Worm (Caenorhabditis elegans): Measurements from ENCODE around the gene T21D12.12.
A peak's percentile ranks its signal among the peaks of the same experiment; 100 is the strongest.

T21D12.12 gene

DNA sequence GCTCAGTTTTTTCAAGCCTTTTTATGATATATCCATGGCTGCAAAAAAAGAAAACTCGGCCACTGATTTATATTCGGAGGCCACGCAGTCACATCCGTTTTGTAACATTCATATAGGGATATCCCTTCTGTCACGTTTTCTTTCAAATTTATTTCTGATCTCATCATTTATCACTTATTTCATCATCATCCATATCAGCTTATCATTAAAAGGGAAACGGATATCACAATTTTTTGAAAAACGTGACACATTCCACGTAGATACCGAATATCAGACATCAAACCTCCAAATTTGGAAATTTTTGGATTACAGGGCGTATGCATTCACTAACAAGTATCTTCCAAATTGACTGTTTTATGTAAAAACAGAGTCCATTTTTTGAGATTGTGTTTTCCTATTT is 36.5 kb downstream of the T21D12.12 start:
- TF ChIP-seq elt-3 (tag; optimal IDR thresholded peaks at IDR 0.05) = peak; percentile 3
- no peak for TF ChIP-seq hlh-1 (tag; optimal IDR thresholded peaks at IDR 0.05)

DNA sequence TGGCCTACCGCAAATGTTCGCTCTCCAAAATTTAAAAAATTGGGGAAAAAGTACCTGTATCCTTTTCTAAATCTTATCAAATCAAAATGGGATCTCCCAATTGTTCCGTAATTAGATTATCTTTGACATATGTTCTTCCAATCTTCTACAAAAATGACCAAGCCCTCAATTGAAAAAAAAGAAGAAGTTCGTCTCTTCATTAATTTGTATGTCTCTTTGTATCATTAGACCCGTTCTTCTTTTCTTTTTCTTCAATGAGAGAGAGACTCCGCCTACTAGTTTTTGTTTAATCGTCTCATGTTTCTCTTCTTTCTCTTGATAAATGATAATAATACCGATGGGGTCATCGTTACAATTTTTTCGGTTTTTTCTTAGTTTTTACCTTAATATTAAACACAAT is 37.0 kb downstream of the T21D12.12 start:
- TF ChIP-seq drap-1 (GFP tag; optimal IDR thresholded peaks at IDR 0.05) (no peak), zip-8 (tag; optimal IDR thresholded peaks at IDR 0.05) (no peak), ztf-11 (tag; optimal IDR thresholded peaks at IDR 0.05) (no peak), pha-4 (tag; optimal IDR thresholded peaks at IDR 0.05) (no peak), unc-39 (tag; optimal IDR thresholded peaks at IDR 0.05) (no peak), blmp-1 (tag; optimal IDR thresholded peaks at IDR 0.05) (no peak), lin-13 (tag; optimal IDR thresholded peaks at IDR 0.05) (no peak), elt-1 (tag; optimal IDR thresholded peaks at IDR 0.05; ENCODE audit: borderline replicate concordance, insufficient read depth) (no peak), nhr-12 (tag; optimal IDR thresholded peaks at IDR 0.05) (no peak), ceh-43 (GFP tag; optimal IDR thresholded peaks at IDR 0.05) (no peak), lin-32 (GFP tag; optimal IDR thresholded peaks at IDR 0.05) (no peak), elt-3 (tag; optimal IDR thresholded peaks at IDR 0.05) (no peak), nhr-2 (tag; optimal IDR thresholded peaks at IDR 0.05) (no peak), tbx-8 (GFP tag; optimal IDR thresholded peaks at IDR 0.05) (no peak), mls-2 (tag; optimal IDR thresholded peaks at IDR 0.05) (no peak), bed-3 (GFP tag; optimal IDR thresholded peaks at IDR 0.05) (no peak), ceh-39 (tag; optimal IDR thresholded peaks at IDR 0.05) (no peak), mep-1 (tag; optimal IDR thresholded peaks at IDR 0.05) (no peak)

DNA sequence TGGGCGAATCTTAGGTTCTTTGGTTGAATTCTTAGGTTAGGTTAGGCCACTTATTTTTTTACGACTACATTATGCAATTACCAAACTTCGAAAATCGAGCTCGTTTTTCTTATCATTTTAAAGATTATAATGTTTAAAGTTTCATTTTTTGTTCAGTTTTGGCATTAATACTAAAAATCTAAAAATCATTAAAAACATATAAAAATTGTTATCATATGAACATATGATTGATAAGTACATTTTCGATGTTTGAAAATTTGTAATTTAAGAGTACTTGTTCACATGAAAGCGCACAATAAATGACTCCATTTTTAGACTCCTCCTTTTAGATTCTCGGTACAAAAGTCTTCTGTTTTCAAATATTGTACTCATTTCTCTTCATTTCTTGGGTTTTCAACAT is 38.9 kb downstream of the T21D12.12 start:
- TF ChIP-seq unc-120 (tag; optimal IDR thresholded peaks at IDR 0.05; ENCODE audit: poor library complexity, severe bottlenecking) (no peak), nhr-12 (tag; optimal IDR thresholded peaks at IDR 0.05) (no peak), ceh-43 (GFP tag; optimal IDR thresholded peaks at IDR 0.05) (no peak), tbx-8 (GFP tag; optimal IDR thresholded peaks at IDR 0.05) (no peak), ham-2 (GFP tag; optimal IDR thresholded peaks at IDR 0.05) (no peak), lin-32 (GFP tag; optimal IDR thresholded peaks at IDR 0.05) (no peak), unc-39 (tag; optimal IDR thresholded peaks at IDR 0.05) (no peak), snpc-4 (tag; optimal IDR thresholded peaks at IDR 0.05) (no peak), zip-8 (tag; optimal IDR thresholded peaks at IDR 0.05) (no peak), ceh-39 (tag; optimal IDR thresholded peaks at IDR 0.05) (no peak), hlh-1 (tag; optimal IDR thresholded peaks at IDR 0.05) (no peak), blmp-1 (tag; optimal IDR thresholded peaks at IDR 0.05) (no peak), lsy-2 (tag; optimal IDR thresholded peaks at IDR 0.05) (no peak), ztf-11 (tag; optimal IDR thresholded peaks at IDR 0.05) (no peak), cnd-1 (tag; optimal IDR thresholded peaks at IDR 0.05) (no peak), nhr-2 (tag; optimal IDR thresholded peaks at IDR 0.05) (no peak)

DNA sequence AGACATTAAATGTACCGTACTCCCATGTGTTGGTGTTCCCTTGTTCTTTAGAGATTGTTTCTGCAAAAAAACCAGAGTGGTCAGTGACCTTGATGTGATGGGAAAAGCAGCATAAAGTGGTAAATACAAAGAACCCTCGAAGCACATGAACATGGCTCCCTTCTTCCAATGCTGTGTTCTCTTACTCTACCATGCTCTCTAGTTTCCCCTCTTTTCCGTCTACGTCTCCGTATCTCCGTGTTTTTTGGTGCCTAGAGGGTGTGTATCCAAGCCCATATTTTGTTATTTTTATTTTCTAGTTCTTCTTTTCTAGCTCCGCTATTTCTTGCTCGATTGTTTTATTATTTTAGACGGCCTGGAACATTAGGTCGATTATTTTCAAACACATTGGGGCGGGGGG is 40.3 kb downstream of the T21D12.12 start:
- TF ChIP-seq mab-5 (tag; optimal IDR thresholded peaks at IDR 0.05) = no peak
- TF ChIP-seq ceh-39 (tag; optimal IDR thresholded peaks at IDR 0.05) = no peak
- no peak for TF ChIP-seq mep-1 (tag; optimal IDR thresholded peaks at IDR 0.05)
- TF ChIP-seq nhr-2 (tag; optimal IDR thresholded peaks at IDR 0.05) = no peak
- TF ChIP-seq hlh-1 (tag; optimal IDR thresholded peaks at IDR 0.05) = no peak
- TF ChIP-seq zip-8 (tag; optimal IDR thresholded peaks at IDR 0.05) = no peak
- TF ChIP-seq ham-2 (GFP tag; optimal IDR thresholded peaks at IDR 0.05) = no peak
- no peak for TF ChIP-seq elt-3 (tag; optimal IDR thresholded peaks at IDR 0.05)
- TF ChIP-seq tbx-8 (GFP tag; optimal IDR thresholded peaks at IDR 0.05) = no peak
- no peak for TF ChIP-seq snpc-4 (tag; optimal IDR thresholded peaks at IDR 0.05)
- TF ChIP-seq ceh-43 (GFP tag; optimal IDR thresholded peaks at IDR 0.05) = no peak
- TF ChIP-seq nhr-237 (tag; optimal IDR thresholded peaks at IDR 0.05) = no peak
- TF ChIP-seq flh-1 (GFP tag; optimal IDR thresholded peaks at IDR 0.05) = no peak

DNA sequence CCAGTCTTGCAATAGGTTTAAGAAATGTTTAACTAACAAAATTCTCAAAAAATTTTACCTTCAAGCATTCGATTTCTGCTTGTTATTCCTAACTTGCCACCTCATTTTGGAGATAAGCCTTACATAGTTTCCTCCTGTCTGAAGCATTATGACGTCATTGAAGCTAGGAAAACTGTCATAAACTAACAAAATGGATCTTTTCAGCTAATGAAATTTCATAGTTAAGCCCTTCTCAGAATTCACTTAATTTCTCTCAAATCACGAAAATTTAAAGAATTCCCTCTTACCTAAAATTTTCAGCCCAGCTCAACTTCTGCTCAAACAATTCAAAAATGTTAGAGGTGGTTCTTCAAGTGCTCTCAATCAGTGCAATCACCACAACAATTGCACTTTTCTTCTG is 41.0 kb downstream of the T21D12.12 start, which contains the start of gene swt-1:
Gene swt-1 (plus strand): TSS at position 301 of the 400 bp plus-strand sequence.
- no peak for TF ChIP-seq lsy-2 (tag; optimal IDR thresholded peaks at IDR 0.05)
- no peak for TF ChIP-seq nhr-2 (tag; optimal IDR thresholded peaks at IDR 0.05)
- TF ChIP-seq zip-8 (tag; optimal IDR thresholded peaks at IDR 0.05) = peak; percentile 73

DNA sequence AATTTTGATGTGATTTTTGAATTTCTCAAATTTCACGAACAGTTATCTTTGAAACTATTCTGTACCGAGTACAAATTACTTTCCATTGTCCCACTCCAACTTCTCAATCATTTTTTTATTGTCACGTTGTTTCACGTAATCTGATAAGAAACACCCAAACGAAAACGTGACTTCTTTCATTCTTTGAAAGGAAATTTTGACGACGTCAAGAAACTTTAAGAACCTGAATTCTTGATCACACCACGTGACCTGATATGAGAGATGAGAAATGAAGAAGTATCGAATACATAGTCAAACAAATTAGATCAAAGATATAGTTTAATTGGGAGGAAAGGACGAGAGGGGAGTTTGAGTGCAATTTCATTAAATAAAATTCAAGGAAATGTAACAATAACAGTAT is 43.3 kb downstream of the T21D12.12 start:
- TF ChIP-seq pha-4 (tag; optimal IDR thresholded peaks at IDR 0.05) = no peak
- TF ChIP-seq lin-13 (tag; optimal IDR thresholded peaks at IDR 0.05) = no peak
- no peak for TF ChIP-seq bed-3 (GFP tag; optimal IDR thresholded peaks at IDR 0.05)
- TF ChIP-seq zip-8 (tag; optimal IDR thresholded peaks at IDR 0.05) = no peak
- no peak for TF ChIP-seq nhr-12 (tag; optimal IDR thresholded peaks at IDR 0.05)
- TF ChIP-seq unc-39 (tag; optimal IDR thresholded peaks at IDR 0.05) = no peak
- no peak for TF ChIP-seq snpc-4 (tag; optimal IDR thresholded peaks at IDR 0.05)
- no peak for TF ChIP-seq mab-5 (tag; optimal IDR thresholded peaks at IDR 0.05)
- TF ChIP-seq mls-2 (tag; optimal IDR thresholded peaks at IDR 0.05) = no peak
- TF ChIP-seq lsy-2 (tag; optimal IDR thresholded peaks at IDR 0.05) = no peak
